Fruit fly (Drosophila melanogaster): ENCODE data around the gene CG14456.

CG14456 gene

dm6 chr3L:22717137-22717767 is 30.2 kb downstream of the CG14456 start, which contains the start of the genes ArfGAP3 and CG32452 (continued):
- TF ChIP-seq caup (GFP tag; optimal IDR thresholded peaks at IDR 0.05; ENCODE audit: severe bottlenecking) = peak; percentile 72
- TF ChIP-seq CG14050 (GFP tag; IDR thresholded peaks at IDR 0.05) = peak; percentile 61
- TF ChIP-seq lola (GFP tag; optimal IDR thresholded peaks at IDR 0.05) = peak in 1 of 3 experiments; percentile 75
- peak; percentile 45 for TF ChIP-seq CG3407 (GFP tag; optimal IDR thresholded peaks at IDR 0.05)
- TF ChIP-seq zf30C (GFP tag; optimal IDR thresholded peaks at IDR 0.05) = no peak
- TF ChIP-seq CG30431 (GFP tag; optimal IDR thresholded peaks at IDR 0.05) = peak; percentile 47
- peak; percentile 30 for TF ChIP-seq Jarid2 (GFP tag; optimal IDR thresholded peaks at IDR 0.05)
- peak; percentile 82 for TF ChIP-seq CG2120 (GFP tag; optimal IDR thresholded peaks at IDR 0.05)
- no peak for TF ChIP-seq pan (optimal IDR thresholded peaks at IDR 0.05)
- TF ChIP-seq pan (GFP tag; optimal IDR thresholded peaks at IDR 0.05 in 1 of 2, IDR thresholded peaks at IDR 0.05 in 1 of 2) = peak in 1 of 2 experiments; percentile 79
- no peak for TF ChIP-seq Mes4 (GFP tag; optimal IDR thresholded peaks at IDR 0.05)
- TF ChIP-seq sima (GFP tag; optimal IDR thresholded peaks at IDR 0.05) = no peak
- TF ChIP-seq CG6254 (GFP tag; optimal IDR thresholded peaks at IDR 0.05) = peak; percentile 21
- peak; percentile 51 for TF ChIP-seq CG16815 (GFP tag; optimal IDR thresholded peaks at IDR 0.05)
- TF ChIP-seq croc (GFP tag; conservative IDR thresholded peaks at IDR 0.05) = peak; percentile 26; the same call in 1 of the 3 replicates
- TF ChIP-seq B-H2 (GFP tag; optimal IDR thresholded peaks at IDR 0.05) = peak; percentile 72
- TF ChIP-seq Abd-B (GFP tag; optimal IDR thresholded peaks at IDR 0.05) = peak; percentile 60
- peak; percentile 67 for TF ChIP-seq Dref (GFP tag; IDR thresholded peaks at IDR 0.05)
- peak; percentile 91 for TF ChIP-seq row (GFP tag; IDR thresholded peaks at IDR 0.05)
- TF ChIP-seq Blimp-1 (GFP tag; optimal IDR thresholded peaks at IDR 0.05) = peak; percentile 68
- TF ChIP-seq CG6272 (GFP tag; IDR thresholded peaks at IDR 0.05) = peak; percentile 53; the same call in 1 of the 2 replicates
- TF ChIP-seq vvl (GFP tag; IDR thresholded peaks at IDR 0.05) = peak; percentile 77
- TF ChIP-seq CG9727 (GFP tag; optimal IDR thresholded peaks at IDR 0.05) = peak; percentile 78
- peak; percentile 42 for TF ChIP-seq slp2 (GFP tag; optimal IDR thresholded peaks at IDR 0.05)
- peak; percentile 77 for TF ChIP-seq CG4424 (GFP tag; optimal IDR thresholded peaks at IDR 0.05)
- TF ChIP-seq toy (GFP tag; IDR thresholded peaks at IDR 0.05) = no peak
- peak; percentile 54 for TF ChIP-seq gcm (GFP tag; optimal IDR thresholded peaks at IDR 0.05)
- TF ChIP-seq schlank (tag; optimal IDR thresholded peaks at IDR 0.05) = no peak
- TF ChIP-seq ttk (GFP tag; IDR thresholded peaks at IDR 0.05) = peak; percentile 58
- TF ChIP-seq luna (GFP tag; optimal IDR thresholded peaks at IDR 0.05) = peak; percentile 50
- peak; percentile 70; the same call in 2 of the 3 replicates for TF ChIP-seq Doc3 (GFP tag; IDR thresholded peaks at IDR 0.05; ENCODE audit: partially characterized antibody)
- TF ChIP-seq danr (GFP tag; IDR thresholded peaks at IDR 0.05) = 0 out of 2 replicates have a peak, but pooled peaks have one; percentile 27
- peak; percentile 72 for TF ChIP-seq CG17328 (GFP tag; IDR thresholded peaks at IDR 0.05)
- TF ChIP-seq ssp (GFP tag; IDR thresholded peaks at IDR 0.05) = peak; percentile 74
- peak; percentile 76 for TF ChIP-seq mam (GFP tag; optimal IDR thresholded peaks at IDR 0.05)
- peak; percentile 58 for TF ChIP-seq CG17802 (tag; optimal IDR thresholded peaks at IDR 0.05)
- peak; percentile 54; the same call in 1 of the 2 replicates for TF ChIP-seq E2f2 (GFP tag; IDR thresholded peaks at IDR 0.05)
- TF ChIP-seq CG1792 (GFP tag; optimal IDR thresholded peaks at IDR 0.05) = peak; percentile 44
- no peak for TF ChIP-seq CG14860 (GFP tag; IDR thresholded peaks at IDR 0.05; ENCODE audit: partially characterized antibody)
- TF ChIP-seq NC2β (GFP tag; optimal IDR thresholded peaks at IDR 0.05) = peak; percentile 34
- TF ChIP-seq Mad (GFP tag; optimal IDR thresholded peaks at IDR 0.05) = peak; percentile 71
- peak; percentile 32 for TF ChIP-seq CG12219 (GFP tag; optimal IDR thresholded peaks at IDR 0.05)
- no peak for TF ChIP-seq pita (GFP tag; optimal IDR thresholded peaks at IDR 0.05)
- TF ChIP-seq Bgb (GFP tag; IDR thresholded peaks at IDR 0.05; ENCODE audit: partially characterized antibody) = peak; percentile 30; the same call in 1 of the 2 replicates
- TF ChIP-seq pnt (GFP tag; optimal IDR thresholded peaks at IDR 0.05) = peak; percentile 2
- peak; percentile 22 for TF ChIP-seq CG2202 (tag; optimal IDR thresholded peaks at IDR 0.05)
- peak; percentile 38 for TF ChIP-seq CG12299 (tag; optimal IDR thresholded peaks at IDR 0.05)
- peak; percentile 67 for TF ChIP-seq CG17912 (GFP tag; optimal IDR thresholded peaks at IDR 0.05)
- TF ChIP-seq CG3847 (GFP tag; IDR thresholded peaks at IDR 0.05) = peak; percentile 80
